Fruit fly (Drosophila melanogaster): ENCODE results near the gene egh.
A peak's percentile ranks its signal among the peaks of the same experiment; 100 is the strongest.

dm6 chrX:2551906-2552305 is 36.4 kb upstream of the egh start, which contains the start of gene Pdfr:
- TF ChIP-seq ovo (GFP tag; optimal IDR thresholded peaks at IDR 0.05) (no peak), CG11617 (GFP tag; optimal IDR thresholded peaks at IDR 0.05) (no peak), cic (GFP tag; optimal IDR thresholded peaks at IDR 0.05) (peak; percentile 8), tj (GFP tag; optimal IDR thresholded peaks at IDR 0.05) (no peak), pad (GFP tag; optimal IDR thresholded peaks at IDR 0.05) (peak; percentile 73), Clk (GFP tag; optimal IDR thresholded peaks at IDR 0.05) (no peak), Hr96 (GFP tag; optimal IDR thresholded peaks at IDR 0.05) (no peak), CG1620 (GFP tag; optimal IDR thresholded peaks at IDR 0.05) (no peak)
